Worm (Caenorhabditis elegans) whole organism, L4 larva: ENCODE data around the gene F35H8.12.

Experiments used
- F10B5.3 ChIP-seq: sonication (generic microtip); optimal IDR thresholded peaks from 2 replicates; lab custom pipeline; 2016; ENCODE audit warnings: mild to moderate bottlenecking, missing genetic modification characterization, missing compliant biosample characterization
- F37D6.2 ChIP-seq: sonication (generic microtip); optimal IDR thresholded peaks from 2 replicates; lab custom pipeline; 2016; ENCODE audit warnings: mild to moderate bottlenecking, missing genetic modification characterization, missing compliant biosample characterization
- R02D3.7 ChIP-seq: fragments of 150-350 bp; sonication (generic microtip); optimal IDR thresholded peaks from 3 replicates; lab custom pipeline; 2014; ENCODE audit warnings: missing biosample characterization, missing genetic modification characterization
- T26A8.4 ChIP-seq: fragments of 200-800 bp; sonication (Bioruptor generic); IDR thresholded peaks from 2 replicates; pipeline ENCODE4 v1.3.6; 2022; ENCODE audit warnings: missing genetic modification characterization, missing compliant biosample characterization
- Y48G9A.11 ChIP-seq: fragments of 200-800 bp; sonication (Bioruptor generic); IDR thresholded peaks from 2 replicates; pipeline ENCODE4 v1.3.6; 2022; ENCODE audit warnings: missing genetic modification reagents, missing genetic modification characterization, missing compliant biosample characterization
- ama-1 ChIP-seq: fragments of 150-350 bp; optimal IDR thresholded peaks from 2 replicates; lab custom pipeline; 2014; ENCODE audit warnings: inconsistent platforms, mixed read lengths
- attf-4 ChIP-seq: sonication (generic microtip); optimal IDR thresholded peaks from 3 replicates; lab custom pipeline; 2017; ENCODE audit warnings: missing biosample characterization, missing genetic modification characterization
- ceh-28 ChIP-seq: fragments of 150-350 bp; optimal IDR thresholded peaks from 2 replicates; lab custom pipeline; 2014; ENCODE audit warnings: missing biosample characterization, missing genetic modification reagents, missing genetic modification characterization
- ceh-44 ChIP-seq: fragments of 200-800 bp; sonication (Bioruptor generic); IDR thresholded peaks from 2 replicates; pipeline ENCODE4 v1.3.6; 2022; ENCODE audit warnings: missing genetic modification reagents, missing genetic modification characterization, missing compliant biosample characterization
- ceh-62 ChIP-seq: sonication (generic microtip); optimal IDR thresholded peaks from 2 replicates; lab custom pipeline; 2017; ENCODE audit warnings: missing biosample characterization, missing genetic modification characterization
- cey-2 ChIP-seq: sonication (generic microtip); optimal IDR thresholded peaks from 3 replicates; lab custom pipeline; 2017; ENCODE audit warnings: missing genetic modification characterization, mild to moderate bottlenecking, missing compliant biosample characterization, antibody characterized with exemption, borderline replicate concordance; ENCODE audit not compliant: insufficient read depth
- ctbp-1 ChIP-seq: fragments of 200-800 bp; sonication (Bioruptor generic); IDR thresholded peaks from 2 replicates; pipeline ENCODE4 v1.3.6; 2022; ENCODE audit warnings: missing genetic modification reagents, missing genetic modification characterization, missing compliant biosample characterization
- dmd-6 ChIP-seq: fragments of 200-800 bp; sonication (Bioruptor generic); IDR thresholded peaks from 2 replicates; pipeline ENCODE4 v1.3.6; 2022; ENCODE audit warnings: missing genetic modification reagents, missing genetic modification characterization, missing compliant biosample characterization
- dve-1 ChIP-seq: sonication (generic microtip); optimal IDR thresholded peaks from 2 replicates; lab custom pipeline; 2017; ENCODE audit warnings: antibody characterized with exemption, mild to moderate bottlenecking, missing genetic modification characterization, missing compliant biosample characterization; ENCODE audit not compliant: insufficient read depth
- fkh-10 ChIP-seq: fragments of 150-350 bp; optimal IDR thresholded peaks from 2 replicates; lab custom pipeline; 2014; ENCODE audit warnings: missing biosample characterization, missing genetic modification reagents, missing genetic modification characterization
- gei-8 ChIP-seq: fragments of 200-800 bp; sonication (Bioruptor generic); optimal IDR thresholded peaks from 2 replicates; lab custom pipeline; 2018; ENCODE audit warnings: mild to moderate bottlenecking, missing genetic modification characterization, missing compliant biosample characterization
- hlh-11 ChIP-seq: fragments of 200-800 bp; sonication (Bioruptor generic); optimal IDR thresholded peaks from 2 replicates; lab custom pipeline; 2018; ENCODE audit warnings: mild to moderate bottlenecking, missing genetic modification characterization, missing compliant biosample characterization
- hlh-30 ChIP-seq: sonication (generic microtip); optimal IDR thresholded peaks from 2 replicates; lab custom pipeline; 2017; ENCODE audit warnings: antibody characterized with exemption, mild to moderate bottlenecking, missing genetic modification characterization, missing compliant biosample characterization; ENCODE audit not compliant: insufficient read depth
- hmg-1.1 ChIP-seq: fragments of 200-800 bp; sonication (Bioruptor generic); IDR thresholded peaks from 2 replicates; pipeline ENCODE4 v1.3.6; 2022; ENCODE audit warnings: missing genetic modification reagents, missing genetic modification characterization, missing compliant biosample characterization
- jun-1 ChIP-seq: fragments of 150-350 bp; optimal IDR thresholded peaks from 2 replicates; lab custom pipeline; 2014; ENCODE audit warnings: missing biosample characterization, missing genetic modification reagents, missing genetic modification characterization
- lim-7 ChIP-seq: fragments of 200-800 bp; sonication (Bioruptor generic); IDR thresholded peaks from 2 replicates; pipeline ENCODE4 v1.3.6; 2022; ENCODE audit warnings: missing genetic modification characterization, missing compliant biosample characterization
- lin-1 ChIP-seq: fragments of 200-800 bp; sonication (Bioruptor generic); IDR thresholded peaks from 2 replicates; pipeline ENCODE4 v1.3.6; 2022; ENCODE audit warnings: missing genetic modification reagents, missing genetic modification characterization, missing compliant biosample characterization
- lin-13 ChIP-seq: fragments of 150-350 bp; optimal IDR thresholded peaks from 2 replicates; lab custom pipeline; 2014; ENCODE audit warnings: missing biosample characterization, missing genetic modification reagents, missing genetic modification characterization
- lin-38 ChIP-seq: fragments of 200-800 bp; sonication (Bioruptor generic); IDR thresholded peaks from 2 replicates; pipeline ENCODE4 v1.3.6; 2022; ENCODE audit warnings: missing genetic modification reagents, missing genetic modification characterization, missing compliant biosample characterization
- madf-9 ChIP-seq: fragments of 200-800 bp; sonication (Bioruptor generic); conservative IDR thresholded peaks from 2 replicates; pipeline ENCODE4 v1.3.6; 2022; ENCODE audit warnings: missing genetic modification reagents, missing genetic modification characterization, missing compliant biosample characterization
- mdl-1 ChIP-seq, 2 experiments: fragments of 150-350 bp in 1 of 2; sonication (generic microtip) in 1 of 2; optimal IDR thresholded peaks; 2 replicates each; lab custom pipeline; 2014 to 2017; ENCODE audit warnings: missing biosample characterization in 2 of 2, missing genetic modification characterization in 2 of 2
- mes-2 ChIP-seq: sonication (generic microtip); optimal IDR thresholded peaks from 2 replicates; lab custom pipeline; 2016; ENCODE audit warnings: missing genotype, mild to moderate bottlenecking, missing genetic modification characterization, missing compliant biosample characterization; ENCODE audit not compliant: poor library complexity, severe bottlenecking
- mxl-2 ChIP-seq: fragments of 200-800 bp; sonication (Bioruptor generic); conservative IDR thresholded peaks from 2 replicates; pipeline ENCODE4 v1.3.6; 2022; ENCODE audit warnings: missing genetic modification reagents, missing genetic modification characterization, missing compliant biosample characterization
- nhr-10 ChIP-seq: fragments of 150-350 bp; optimal IDR thresholded peaks from 2 replicates; lab custom pipeline; 2014; ENCODE audit warnings: missing biosample characterization, missing genetic modification characterization
- nhr-102 ChIP-seq: sonication (generic microtip); optimal IDR thresholded peaks from 2 replicates; lab custom pipeline; 2016; ENCODE audit warnings: mild to moderate bottlenecking, missing genetic modification characterization, moderate library complexity, missing compliant biosample characterization
- nhr-25 ChIP-seq: sonication (generic microtip); optimal IDR thresholded peaks from 2 replicates; lab custom pipeline; 2017; ENCODE audit warnings: missing genetic modification characterization, mild to moderate bottlenecking, missing compliant biosample characterization, antibody characterized with exemption, moderate library complexity, borderline replicate concordance; ENCODE audit not compliant: insufficient read depth
- nhr-41 ChIP-seq: fragments of 200-800 bp; sonication (Bioruptor generic); IDR thresholded peaks from 2 replicates; pipeline ENCODE4 v1.3.6; 2022; ENCODE audit warnings: missing genetic modification reagents, missing genetic modification characterization, missing compliant biosample characterization
- nhr-6 ChIP-seq: fragments of 150-350 bp; optimal IDR thresholded peaks from 2 replicates; lab custom pipeline; 2014; ENCODE audit warnings: missing biosample characterization, missing genetic modification characterization
- nhr-77 ChIP-seq: fragments of 150-350 bp; optimal IDR thresholded peaks from 2 replicates; lab custom pipeline; 2014; ENCODE audit warnings: missing biosample characterization, missing genetic modification characterization
- pha-4 ChIP-seq, 2 experiments: fragments of 150-350 bp in 1 of 2; fragments of 200-800 bp in 1 of 2; sonication (Bioruptor generic) in 1 of 2; IDR thresholded peaks in 1 of 2; optimal IDR thresholded peaks in 1 of 2; 2 replicates each; pipeline versions ENCODE4 v1.3.6 to Lab custom; 2014 to 2022; ENCODE audit warnings: missing genetic modification characterization in 2 of 2, missing genetic modification reagents in 2 of 2, missing biosample characterization in 1 of 2, missing compliant biosample characterization in 1 of 2
- saeg-2 ChIP-seq: fragments of 200-800 bp; sonication (Bioruptor generic); IDR thresholded peaks from 2 replicates; pipeline ENCODE4 v1.3.6; 2022; ENCODE audit warnings: missing genetic modification reagents, missing genetic modification characterization, missing compliant biosample characterization
- sdz-12 ChIP-seq: fragments of 200-800 bp; sonication (Bioruptor generic); optimal IDR thresholded peaks from 2 replicates; lab custom pipeline; 2018; ENCODE audit warnings: mild to moderate bottlenecking, missing genetic modification characterization, missing compliant biosample characterization
- set-16 ChIP-seq: fragments of 200-800 bp; sonication (Bioruptor generic); IDR thresholded peaks from 2 replicates; pipeline ENCODE4 v1.3.6; 2022; ENCODE audit warnings: missing genetic modification reagents, missing genetic modification characterization, missing compliant biosample characterization
- snpc-1.2 ChIP-seq: fragments of 200-800 bp; sonication (Bioruptor generic); IDR thresholded peaks from 2 replicates; pipeline ENCODE4 v1.3.6; 2022; ENCODE audit warnings: missing genetic modification reagents, missing genetic modification characterization, missing compliant biosample characterization
- snpc-4 ChIP-seq: fragments of 150-350 bp; optimal IDR thresholded peaks from 2 replicates; lab custom pipeline; 2014; ENCODE audit warnings: missing biosample characterization, missing genetic modification characterization
- spr-3 ChIP-seq: fragments of 200-800 bp; sonication (Bioruptor generic); optimal IDR thresholded peaks from 2 replicates; lab custom pipeline; 2018; ENCODE audit warnings: mild to moderate bottlenecking, missing genetic modification characterization, missing compliant biosample characterization
- unc-130 ChIP-seq: sonication (generic microtip); optimal IDR thresholded peaks from 2 replicates; lab custom pipeline; 2016; ENCODE audit warnings: missing genetic modification reagents, missing genetic modification characterization, missing compliant biosample characterization
- unc-62 ChIP-seq, 3 experiments: fragments of 150-350 bp in 1 of 3; sonication (generic microtip); optimal IDR thresholded peaks in 2 of 3; peaks in 1 of 3; 1 replicate in 1 of 3; 2 replicates in 2 of 3; lab custom pipeline; 2014 to 2017; ENCODE audit warnings: missing biosample characterization in 3 of 3, missing genetic modification characterization in 3 of 3, missing genetic modification reagents in 3 of 3, missing genotype in 1 of 3
- vab-7 ChIP-seq: fragments of 200-800 bp; sonication (Bioruptor generic); IDR thresholded peaks from 2 replicates; pipeline ENCODE4 v1.3.6; 2022; ENCODE audit warnings: missing genetic modification reagents, missing genetic modification characterization, missing compliant biosample characterization
- zfp-2 ChIP-seq: sonication (generic microtip); optimal IDR thresholded peaks from 2 replicates; lab custom pipeline; 2016; ENCODE audit warnings: mild to moderate bottlenecking, missing genetic modification characterization, missing compliant biosample characterization
- zfp-3 ChIP-seq: fragments of 200-800 bp; sonication (Bioruptor generic); conservative IDR thresholded peaks from 2 replicates; pipeline ENCODE4 v1.3.6; 2022; ENCODE audit warnings: missing genetic modification reagents, missing genetic modification characterization, missing compliant biosample characterization
- zip-11 ChIP-seq: fragments of 200-800 bp; sonication (Bioruptor generic); IDR thresholded peaks from 2 replicates; pipeline ENCODE4 v1.3.6; 2022; ENCODE audit warnings: missing genetic modification characterization, missing compliant biosample characterization
- zip-2 ChIP-seq: fragments of 150-350 bp; optimal IDR thresholded peaks from 2 replicates; lab custom pipeline; 2014; ENCODE audit warnings: missing biosample characterization, missing genetic modification characterization

The F35H8.12 gene

ce11 chrII:9566045-9566444, 14.4 kb downstream of the F35H8.12 start (continued):
- TF ChIP-seq fkh-10, result no peak
- TF ChIP-seq attf-4, result no peak
- peak; percentile 20; the same call in 1 of the 2 replicates for TF ChIP-seq set-16 (GFP tag; lab: Robert Waterston, UW)
- peak; percentile 54 for TF ChIP-seq hlh-30 (tag; lab: Kevin White, UChicago)
- TF ChIP-seq ceh-62 (tag; lab: Kevin White, UChicago), result no peak
- peak; percentile 50 for TF ChIP-seq nhr-102
- no peak for TF ChIP-seq nhr-25 (tag; lab: Kevin White, UChicago)
- peak; percentile 41 for TF ChIP-seq dve-1
- peak; percentile 5 for TF ChIP-seq lin-13 (GFP tag; lab: Kevin White, UChicago)
- TF ChIP-seq hlh-11 (tag; lab: Kevin White, UChicago), result peak; percentile 72
- TF ChIP-seq snpc-1.2 (GFP tag; lab: Robert Waterston, UW), result peak; percentile 73
- peak; percentile 69; the same call in 1 of the 2 replicates for TF ChIP-seq mxl-2
- peak; percentile 49; the same call in 1 of the 2 replicates for TF ChIP-seq zfp-3 (GFP tag; lab: Robert Waterston, UW)
- TF ChIP-seq unc-130, result peak; percentile 63
- no peak for TF ChIP-seq zfp-2 (tag; lab: Kevin White, UChicago)
- peak; percentile 14 for TF ChIP-seq nhr-6 (tag; lab: Kevin White, UChicago)
- TF ChIP-seq F10B5.3 (tag; lab: Kevin White, UChicago), result no peak
- 0 out of 2 replicates have a peak, but pooled peaks have one; percentile 46 for TF ChIP-seq saeg-2
- peak; percentile 80 for TF ChIP-seq madf-9
- no peak for TF ChIP-seq ceh-28 (tag; lab: Kevin White, UChicago)
- peak; percentile 74 for TF ChIP-seq lin-38 (GFP tag; lab: Robert Waterston, UW)
- peak; percentile 83 for TF ChIP-seq lin-1 (GFP tag; lab: Robert Waterston, UW)
- peak; percentile 90 for TF ChIP-seq Y48G9A.11 (GFP tag; lab: Robert Waterston, UW)
- TF ChIP-seq ama-1, result no peak
- TF ChIP-seq F37D6.2, result no peak
- no peak for TF ChIP-seq unc-62 (GFP tag; optimal IDR thresholded peaks at IDR 0.05 in 1 of 2; lab: Kevin White, UChicago)
- TF ChIP-seq unc-62 (tag; optimal IDR thresholded peaks at IDR 0.05; lab: Kevin White, UChicago), result no peak
- no peak for TF ChIP-seq snpc-4 (tag; lab: Kevin White, UChicago)
- TF ChIP-seq nhr-10 (tag; lab: Kevin White, UChicago), result no peak
- peak; percentile 67 for TF ChIP-seq dmd-6
- TF ChIP-seq spr-3 (GFP tag; lab: Kevin White, UChicago), result peak; percentile 71
- TF ChIP-seq zip-11 (GFP tag; lab: Robert Waterston, UW), result 0 out of 2 replicates have a peak, but pooled peaks have one; percentile 42
- TF ChIP-seq zip-2 (tag; lab: Kevin White, UChicago), result no peak
- TF ChIP-seq pha-4 (GFP tag; IDR thresholded peaks at IDR 0.05; lab: Robert Waterston, UW), result peak; percentile 88; the same call in 1 of the 2 replicates
- TF ChIP-seq pha-4 (tag; optimal IDR thresholded peaks at IDR 0.05; lab: Kevin White, UChicago), result no peak
- peak; percentile 69 for TF ChIP-seq sdz-12 (GFP tag; lab: Kevin White, UChicago)
- TF ChIP-seq jun-1, result no peak
- peak; percentile 65; the same call in 1 of the 2 replicates for TF ChIP-seq T26A8.4 (GFP tag; lab: Robert Waterston, UW)
- peak; percentile 53 for TF ChIP-seq gei-8
- peak; percentile 92 for TF ChIP-seq vab-7 (GFP tag; lab: Robert Waterston, UW)
- TF ChIP-seq R02D3.7, result no peak
- peak; percentile 82; the same call in 1 of the 2 replicates for TF ChIP-seq nhr-41 (GFP tag; lab: Robert Waterston, UW)
- TF ChIP-seq nhr-77, result no peak
- TF ChIP-seq lim-7 (GFP tag; lab: Robert Waterston, UW), result peak; percentile 97
- no peak for TF ChIP-seq cey-2 (tag; lab: Kevin White, UChicago)
- TF ChIP-seq mes-2, result peak; percentile 73
- TF ChIP-seq ceh-44 (GFP tag; lab: Robert Waterston, UW), result 0 out of 2 replicates have a peak, but pooled peaks have one; percentile 46
- peak; percentile 78 for TF ChIP-seq ctbp-1
- no peak for TF ChIP-seq mdl-1 (tag; optimal IDR thresholded peaks at IDR 0.05; lab: Kevin White, UChicago)
- TF ChIP-seq hmg-1.1, result peak; percentile 82
